Worm (Caenorhabditis elegans) whole organism, late embryonic: Measurements from ENCODE around the gene K09E9.1.

Experiments used
- F13H6.1 ChIP-seq: sonication (generic microtip); optimal IDR thresholded peaks from 2 replicates; lab custom pipeline; 2016; ENCODE audit warnings: missing genetic modification characterization, missing compliant biosample characterization
- K09A11.1 ChIP-seq: sonication (generic microtip); optimal IDR thresholded peaks from 2 replicates; lab custom pipeline; 2017; ENCODE audit warnings: antibody characterized with exemption, mild to moderate bottlenecking, missing genetic modification characterization, missing compliant biosample characterization; ENCODE audit not compliant: insufficient read depth
- ama-1 ChIP-seq: fragments of 150-350 bp; optimal IDR thresholded peaks from 2 replicates; lab custom pipeline; 2014
- ceh-19 ChIP-seq: fragments of 200-800 bp; sonication (Bioruptor generic); optimal IDR thresholded peaks from 2 replicates; lab custom pipeline; 2018; ENCODE audit warnings: mild to moderate bottlenecking, missing genetic modification characterization, missing compliant biosample characterization
- ceh-9 ChIP-seq: sonication (generic microtip); optimal IDR thresholded peaks from 2 replicates; lab custom pipeline; 2016; ENCODE audit warnings: mild to moderate bottlenecking, missing genetic modification characterization, inconsistent platforms, missing compliant biosample characterization
- elt-2 ChIP-seq: sonication (generic microtip); optimal IDR thresholded peaks from 2 replicates; lab custom pipeline; 2016; ENCODE audit warnings: missing genetic modification reagents, missing genetic modification characterization, missing compliant biosample characterization
- fkh-10 ChIP-seq: fragments of 150-350 bp; optimal IDR thresholded peaks from 2 replicates; lab custom pipeline; 2014; ENCODE audit warnings: missing biosample characterization, missing genetic modification reagents, missing genetic modification characterization
- nfya-1 ChIP-seq: sonication (generic microtip); optimal IDR thresholded peaks from 2 replicates; lab custom pipeline; 2017; ENCODE audit warnings: missing genetic modification characterization, mild to moderate bottlenecking, missing compliant biosample characterization, antibody characterized with exemption, moderate library complexity
- nhr-232 ChIP-seq: sonication (generic microtip); optimal IDR thresholded peaks from 2 replicates; lab custom pipeline; 2016; ENCODE audit warnings: missing genetic modification characterization, missing compliant biosample characterization
- pag-3 ChIP-seq: sonication (generic microtip); optimal IDR thresholded peaks from 2 replicates; lab custom pipeline; 2016; ENCODE audit warnings: missing compliant biosample characterization, missing genetic modification characterization, borderline replicate concordance
- pha-4 ChIP-seq: fragments of 150-350 bp; optimal IDR thresholded peaks from 2 replicates; lab custom pipeline; 2018; ENCODE audit warnings: missing biosample characterization, missing genetic modification reagents, missing genetic modification characterization
- pqm-1 ChIP-seq: sonication (generic microtip); optimal IDR thresholded peaks from 2 replicates; lab custom pipeline; 2016; ENCODE audit warnings: missing genetic modification characterization, missing compliant biosample characterization
- syd-9 ChIP-seq: sonication (generic microtip); optimal IDR thresholded peaks from 2 replicates; lab custom pipeline; 2016; ENCODE audit warnings: mild to moderate bottlenecking, missing genetic modification characterization, moderate library complexity, missing compliant biosample characterization
- tbx-2 ChIP-seq: sonication (generic microtip); optimal IDR thresholded peaks from 2 replicates; lab custom pipeline; 2016; ENCODE audit warnings: missing genetic modification characterization, missing compliant biosample characterization

DNA sequence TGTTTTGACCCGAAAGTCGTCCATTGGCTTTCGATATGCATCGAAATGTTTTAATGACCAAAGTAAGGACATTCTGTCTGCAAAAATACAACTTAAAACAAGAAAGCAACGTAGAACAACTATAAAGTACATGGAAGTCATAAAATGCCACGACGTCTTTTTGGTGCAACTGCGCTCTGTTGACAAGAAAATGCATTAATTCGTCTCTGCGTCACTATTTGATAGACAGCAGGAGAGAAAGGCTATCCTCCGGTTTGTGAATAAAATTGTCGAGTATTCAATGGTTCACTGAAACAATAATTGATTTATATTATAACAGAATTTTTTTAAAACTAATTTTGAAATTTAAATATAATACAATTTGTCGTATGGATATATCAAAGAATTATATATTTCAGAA is 3.9 kb upstream of the K09E9.1 start, which contains the start of gene ergi-3:
- TF ChIP-seq pag-3 (tag; lab: Kevin White, UChicago) (no peak), nfya-1 (tag; lab: Kevin White, UChicago) (peak; percentile 18), pqm-1 (tag; lab: Kevin White, UChicago) (no peak), F13H6.1 (tag; lab: Kevin White, UChicago) (no peak), tbx-2 (tag; lab: Kevin White, UChicago) (no peak), syd-9 (no peak), pha-4 (tag; lab: Kevin White, UChicago) (no peak), ceh-9 (tag; lab: Kevin White, UChicago) (no peak), elt-2 (tag; lab: Kevin White, UChicago) (no peak), ama-1 (lab: Kevin White, UChicago) (no peak), nhr-232 (tag; lab: Kevin White, UChicago) (no peak), fkh-10 (GFP tag; lab: Kevin White, UChicago) (no peak), ceh-19 (no peak), K09A11.1 (tag; lab: Kevin White, UChicago) (no peak)
